Fruit fly (Drosophila melanogaster) whole organism, embryonic: ENCODE data around the gene PAN3.

Source experiments
- Atf-2 ChIP-seq: fragments of 200-800 bp; sonication (Bioruptor generic); optimal IDR thresholded peaks from 2 replicates; lab custom pipeline; 2016; ENCODE audit warnings: missing biosample characterization, missing genetic modification characterization
- CG10209 ChIP-seq: fragments of 200-800 bp; sonication (Bioruptor generic); optimal IDR thresholded peaks from 3 replicates; lab custom pipeline; 2017; ENCODE audit warnings: missing biosample characterization, mild to moderate bottlenecking, missing genetic modification characterization, missing genetic modification reagents
- CG1024 ChIP-seq: fragments of 200-800 bp; sonication (Bioruptor generic); IDR thresholded peaks from 2 replicates; pipeline ENCODE4 v1.3.6; 2022; ENCODE audit warnings: missing biosample characterization, missing genetic modification characterization
- CG10366 ChIP-seq: fragments of 200-800 bp; sonication (Bioruptor generic); IDR thresholded peaks from 2 replicates; pipeline ENCODE4 v1.3.6; 2022; ENCODE audit warnings: missing biosample characterization, missing genetic modification characterization
- CG11085 ChIP-seq: fragments of 200-800 bp; sonication (Bioruptor generic); IDR thresholded peaks from 2 replicates; pipeline ENCODE4 v1.3.6; 2022; ENCODE audit warnings: missing biosample characterization, missing genetic modification characterization
- CG11560 ChIP-seq: fragments of 200-800 bp; sonication (Bioruptor generic); IDR thresholded peaks from 3 replicates; pipeline ENCODE4 v1.3.6; 2022; ENCODE audit warnings: missing biosample characterization, missing genetic modification characterization
- CG1233 ChIP-seq: fragments of 200-800 bp; sonication (Bioruptor generic); optimal IDR thresholded peaks from 4 replicates; lab custom pipeline; 2018; ENCODE audit warnings: missing biosample characterization, mild to moderate bottlenecking, missing genetic modification characterization
- CG16863 ChIP-seq: fragments of 200-800 bp; sonication (Bioruptor generic); optimal IDR thresholded peaks from 3 replicates; lab custom pipeline; 2016; ENCODE audit warnings: missing biosample characterization, missing genetic modification characterization
- CG1792 ChIP-seq: fragments of 200-800 bp; sonication (Bioruptor generic); optimal IDR thresholded peaks from 2 replicates; lab custom pipeline; 2016; ENCODE audit warnings: missing biosample characterization, missing genetic modification characterization
- CG2875 ChIP-seq: fragments of 200-800 bp; sonication (Bioruptor generic); optimal IDR thresholded peaks from 2 replicates; lab custom pipeline; 2017; ENCODE audit warnings: missing biosample characterization, mild to moderate bottlenecking, missing genetic modification characterization, missing genetic modification reagents
- CG3281 ChIP-seq: fragments of 200-800 bp; sonication (Bioruptor generic); optimal IDR thresholded peaks from 3 replicates; lab custom pipeline; 2017; ENCODE audit warnings: missing biosample characterization, mild to moderate bottlenecking, missing genetic modification characterization
- CG3726 ChIP-seq: fragments of 200-800 bp; sonication (Bioruptor generic); IDR thresholded peaks from 3 replicates; pipeline ENCODE4, ENCODE4 v1.3.6; 2022; ENCODE audit warnings: missing biosample characterization, missing genetic modification characterization
- CG3838 ChIP-seq: fragments of 200-800 bp; sonication (Bioruptor generic); optimal IDR thresholded peaks from 3 replicates; lab custom pipeline; 2016; ENCODE audit warnings: missing biosample characterization, missing genetic modification characterization
- CG42726 ChIP-seq: fragments of 200-800 bp; sonication (Bioruptor generic); IDR thresholded peaks from 2 replicates; pipeline ENCODE4 v1.3.6; 2022; ENCODE audit warnings: missing biosample characterization, missing genetic modification characterization; ENCODE audit not compliant: partially characterized antibody
- CG7786 ChIP-seq: fragments of 200-800 bp; sonication (Bioruptor generic); optimal IDR thresholded peaks from 2 replicates; lab custom pipeline; 2016; ENCODE audit warnings: missing biosample characterization, missing genetic modification characterization
- CG7963 ChIP-seq: fragments of 200-800 bp; sonication (Bioruptor generic); IDR thresholded peaks from 3 replicates; pipeline ENCODE4 v1.3.6; 2022; ENCODE audit warnings: missing biosample characterization, missing genetic modification characterization; ENCODE audit not compliant: partially characterized antibody
- CG8359 ChIP-seq: fragments of 200-800 bp; sonication (Bioruptor generic); optimal IDR thresholded peaks from 2 replicates; lab custom pipeline; 2017; ENCODE audit warnings: missing biosample characterization, mild to moderate bottlenecking, missing genetic modification characterization, borderline replicate concordance
- CG8388 ChIP-seq: fragments of 200-800 bp; sonication (Bioruptor generic); optimal IDR thresholded peaks from 2 replicates; lab custom pipeline; 2019; ENCODE audit warnings: missing biosample characterization, mild to moderate bottlenecking, missing genetic modification characterization, moderate library complexity
- CG9437 ChIP-seq: fragments of 200-800 bp; sonication (Bioruptor generic); optimal IDR thresholded peaks from 2 replicates; lab custom pipeline; 2018; ENCODE audit warnings: missing biosample characterization, mild to moderate bottlenecking, missing genetic modification characterization
- CG9727 ChIP-seq: fragments of 200-800 bp; sonication (Bioruptor generic); optimal IDR thresholded peaks from 3 replicates; lab custom pipeline; 2017; ENCODE audit warnings: missing biosample characterization, mild to moderate bottlenecking, missing genetic modification characterization
- CG9876 ChIP-seq: fragments of 200-800 bp; sonication (Bioruptor generic); optimal IDR thresholded peaks from 2 replicates; lab custom pipeline; 2016; ENCODE audit warnings: missing biosample characterization, missing genetic modification characterization
- D19A ChIP-seq: fragments of 200-800 bp; optimal IDR thresholded peaks from 3 replicates; lab custom pipeline; 2019; ENCODE audit warnings: missing biosample characterization, mild to moderate bottlenecking, missing genetic modification characterization, moderate library complexity
- Dp ChIP-seq: fragments of 200-800 bp; sonication (Bioruptor generic); optimal IDR thresholded peaks from 2 replicates; lab custom pipeline; 2018; ENCODE audit warnings: missing biosample characterization, mild to moderate bottlenecking, missing genetic modification characterization, moderate library complexity
- ERR ChIP-seq: fragments of 200-800 bp; sonication (Bioruptor generic); optimal IDR thresholded peaks from 2 replicates; lab custom pipeline; 2016; ENCODE audit warnings: missing biosample characterization, missing genetic modification characterization
- Fer1 ChIP-seq: fragments of 200-800 bp; sonication (Bioruptor generic); optimal IDR thresholded peaks from 2 replicates; lab custom pipeline; 2017; ENCODE audit warnings: missing biosample characterization, mild to moderate bottlenecking, missing genetic modification characterization
- Hr39 ChIP-seq: fragments of >200 bp; optimal IDR thresholded peaks from 2 replicates; lab custom pipeline; 2017
- MESR4 ChIP-seq: fragments of 200-800 bp; sonication (Bioruptor generic); optimal IDR thresholded peaks from 2 replicates; lab custom pipeline; 2018; ENCODE audit warnings: missing biosample characterization, mild to moderate bottlenecking, missing genetic modification characterization, moderate library complexity
- Mad ChIP-seq: fragments of 200-800 bp; sonication (Bioruptor generic); optimal IDR thresholded peaks from 2 replicates; lab custom pipeline; 2016; ENCODE audit warnings: missing biosample characterization, missing genetic modification characterization
- Max ChIP-seq: fragments of 200-800 bp; sonication (Bioruptor generic); optimal IDR thresholded peaks from 2 replicates; lab custom pipeline; 2016; ENCODE audit warnings: missing biosample characterization, mild to moderate bottlenecking, missing genetic modification characterization
- NC2β ChIP-seq: fragments of 200-800 bp; sonication (Bioruptor generic); optimal IDR thresholded peaks from 2 replicates; lab custom pipeline; 2016; ENCODE audit warnings: missing biosample characterization, missing genetic modification characterization
- Oaz ChIP-seq: fragments of 200-800 bp; sonication (Bioruptor generic); IDR thresholded peaks from 2 replicates; pipeline ENCODE4 v1.3.6; 2022; ENCODE audit warnings: missing biosample characterization, missing genetic modification characterization
- Optix ChIP-seq: fragments of 200-800 bp; sonication (Bioruptor generic); IDR thresholded peaks from 3 replicates; pipeline ENCODE4 v1.3.6; 2022; ENCODE audit warnings: missing biosample characterization, missing genetic modification characterization
- Side ChIP-seq: fragments of 200-800 bp; sonication (Bioruptor generic); optimal IDR thresholded peaks from 2 replicates; lab custom pipeline; 2016; ENCODE audit warnings: missing biosample characterization, missing genetic modification characterization
- Six4 ChIP-seq: fragments of 200-800 bp; sonication (Bioruptor generic); optimal IDR thresholded peaks from 2 replicates; lab custom pipeline; 2016; ENCODE audit warnings: missing biosample characterization, missing genetic modification characterization
- Tbp ChIP-seq: fragments of >200 bp; optimal IDR thresholded peaks from 2 replicates; lab custom pipeline; 2018; ENCODE audit warnings: missing biosample characterization, missing genetic modification characterization
- Xrp1 ChIP-seq: fragments of 200-800 bp; sonication (Bioruptor generic); IDR thresholded peaks from 2 replicates; pipeline ENCODE4 v1.3.6; 2022; ENCODE audit warnings: missing biosample characterization, missing genetic modification characterization
- chinmo ChIP-seq: fragments of 200-800 bp; sonication (Bioruptor generic); IDR thresholded peaks from 4 replicates; pipeline ENCODE4 v1.3.6; 2022; ENCODE audit warnings: missing biosample characterization, missing genetic modification characterization; ENCODE audit not compliant: partially characterized antibody
- da ChIP-seq: fragments of 200-800 bp; sonication (Bioruptor generic); optimal IDR thresholded peaks from 2 replicates; lab custom pipeline; 2016; ENCODE audit warnings: missing biosample characterization, missing genetic modification characterization
- dmrt99B ChIP-seq: fragments of 200-800 bp; sonication (Bioruptor generic); optimal IDR thresholded peaks from 2 replicates; lab custom pipeline; 2018; ENCODE audit warnings: missing biosample characterization, mild to moderate bottlenecking, missing genetic modification characterization, moderate library complexity
- ftz-f1 ChIP-seq: fragments of 200-800 bp; sonication (Bioruptor generic); optimal IDR thresholded peaks from 2 replicates; lab custom pipeline; 2016; ENCODE audit warnings: missing biosample characterization, missing genetic modification characterization
- ham ChIP-seq: fragments of 200-800 bp; sonication (Bioruptor generic); IDR thresholded peaks from 2 replicates; pipeline ENCODE4 v1.3.6; 2022; ENCODE audit warnings: missing biosample characterization, missing genetic modification characterization
- knrl ChIP-seq: fragments of 200-800 bp; sonication (Bioruptor generic); IDR thresholded peaks from 3 replicates; pipeline ENCODE4 v1.3.6; 2022; ENCODE audit warnings: missing biosample characterization, missing genetic modification characterization; ENCODE audit not compliant: partially characterized antibody
- otp ChIP-seq: fragments of 200-800 bp; sonication (Bioruptor generic); IDR thresholded peaks from 3 replicates; pipeline ENCODE4, ENCODE4 v1.3.6; 2022; ENCODE audit warnings: missing biosample characterization, missing genetic modification characterization
- pum ChIP-seq: fragments of 200-800 bp; sonication (Bioruptor generic); optimal IDR thresholded peaks from 2 replicates; lab custom pipeline; 2016; ENCODE audit warnings: missing biosample characterization, missing genetic modification characterization
- slou ChIP-seq: fragments of 200-800 bp; sonication (Bioruptor generic); optimal IDR thresholded peaks from 3 replicates; lab custom pipeline; 2016; ENCODE audit warnings: missing biosample characterization, missing genetic modification characterization
- so ChIP-seq: fragments of 200-800 bp; sonication (Bioruptor generic); IDR thresholded peaks from 3 replicates; pipeline ENCODE4 v1.3.6; 2022; ENCODE audit warnings: missing biosample characterization, missing genetic modification characterization
- sr ChIP-seq: fragments of 200-800 bp; sonication (Bioruptor generic); IDR thresholded peaks from 3 replicates; pipeline ENCODE4 v1.3.6; 2022; ENCODE audit warnings: missing biosample characterization, missing genetic modification characterization
- unpg ChIP-seq: fragments of 200-800 bp; sonication (Bioruptor generic); optimal IDR thresholded peaks from 3 replicates; lab custom pipeline; 2018; ENCODE audit warnings: missing biosample characterization, mild to moderate bottlenecking, missing genetic modification characterization, moderate library complexity
- wek ChIP-seq: fragments of 200-800 bp; sonication (Bioruptor generic); optimal IDR thresholded peaks from 3 replicates; lab custom pipeline; 2018; ENCODE audit warnings: missing biosample characterization, mild to moderate bottlenecking, missing genetic modification characterization, moderate library complexity

Gene PAN3

DNA sequence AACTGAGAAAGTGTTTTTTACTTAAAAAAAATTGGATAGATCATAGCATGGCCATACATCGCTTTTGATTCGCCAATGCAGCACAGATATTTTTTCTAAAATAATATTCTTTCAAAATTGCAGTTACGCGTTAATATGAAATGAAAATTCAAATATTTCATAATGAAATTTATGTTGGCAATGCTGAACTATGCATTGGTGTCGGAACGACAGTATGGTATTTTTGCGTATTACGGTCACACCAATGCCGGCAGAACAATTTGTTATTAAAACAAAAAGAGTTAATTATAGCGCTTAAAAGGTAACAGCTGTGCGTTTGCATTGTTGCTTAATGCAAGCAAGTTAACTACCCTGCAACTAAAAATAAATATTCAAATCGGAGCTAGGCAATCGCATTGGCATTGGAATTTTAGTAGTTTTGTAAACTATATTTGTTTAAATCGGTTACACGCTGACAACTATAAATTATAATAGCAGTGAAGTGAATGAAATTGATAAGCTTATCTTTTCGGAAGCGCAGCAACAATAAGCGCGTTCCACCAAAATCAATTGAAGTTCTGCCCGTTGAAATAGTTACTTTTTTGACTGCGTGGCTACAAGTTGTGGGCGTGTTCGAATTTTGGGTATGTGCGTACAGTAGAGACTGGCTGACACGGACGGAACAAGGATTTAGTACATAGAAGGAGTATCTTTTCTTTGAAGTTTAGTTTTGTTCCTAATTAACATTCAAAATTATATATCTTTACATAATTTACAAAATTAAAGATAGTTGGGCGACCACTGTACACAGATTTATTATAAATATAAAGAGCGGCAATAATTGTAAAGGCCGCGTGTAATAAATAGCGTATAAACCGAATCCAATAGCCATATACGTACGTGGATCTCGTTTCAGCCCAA, 28.5 kb upstream of the PAN3 start, which contains the start of gene Prx4 (continued):
- no peak for TF ChIP-seq CG42726 (GFP tag; lab: Robert Waterston, UW)
- peak; percentile 28 for TF ChIP-seq Mad (GFP tag; lab: Kevin White, UChicago)
- TF ChIP-seq Fer1 = peak; percentile 73
- no peak for TF ChIP-seq Atf-2
- TF ChIP-seq CG10209 (GFP tag; lab: Kevin White, UChicago) = peak; percentile 71
- no peak for TF ChIP-seq knrl (GFP tag; lab: Robert Waterston, UW)
- TF ChIP-seq CG7786 (GFP tag; lab: Kevin White, UChicago) = no peak
- TF ChIP-seq Dp (GFP tag; lab: Kevin White, UChicago) = peak; percentile 53
- TF ChIP-seq ham (GFP tag; lab: Robert Waterston, UW) = 0 out of 2 replicates have a peak, but pooled peaks have one; percentile 14
- peak; percentile 6 for TF ChIP-seq wek (GFP tag; lab: Kevin White, UChicago)
- peak; percentile 84 for TF ChIP-seq unpg (GFP tag; lab: Kevin White, UChicago)
- TF ChIP-seq MESR4 = peak; percentile 20
- no peak for TF ChIP-seq ERR
- no peak for TF ChIP-seq CG9876 (GFP tag; lab: Kevin White, UChicago)
- TF ChIP-seq CG8388 (GFP tag; lab: Kevin White, UChicago) = peak; percentile 74
- no peak for TF ChIP-seq slou (GFP tag; lab: Kevin White, UChicago)
- TF ChIP-seq Side (GFP tag; lab: Kevin White, UChicago) = no peak
- no peak for TF ChIP-seq CG16863 (GFP tag; lab: Kevin White, UChicago)
- TF ChIP-seq Oaz (GFP tag; lab: Robert Waterston, UW) = peak; percentile 40; the same call in 1 of the 2 replicates
- no peak for TF ChIP-seq Tbp (GFP tag; lab: Kevin White, UChicago)
- no peak for TF ChIP-seq CG3838 (GFP tag; lab: Kevin White, UChicago)
- TF ChIP-seq dmrt99B (tag; lab: Kevin White, UChicago) = peak; percentile 87
- no peak for TF ChIP-seq chinmo (GFP tag; lab: Robert Waterston, UW)
- TF ChIP-seq pum (GFP tag; lab: Kevin White, UChicago) = peak; percentile 54
- peak; percentile 54; the same call in 2 of the 3 replicates for TF ChIP-seq CG11560 (tag; lab: Robert Waterston, UW)
- TF ChIP-seq CG9727 (GFP tag; lab: Kevin White, UChicago) = peak; percentile 68
- no peak for TF ChIP-seq NC2β
- peak; percentile 61; the same call in 1 of the 3 replicates for TF ChIP-seq sr
- TF ChIP-seq D19A = peak; percentile 63
- peak; percentile 85 for TF ChIP-seq Xrp1 (GFP tag; lab: Robert Waterston, UW)
- peak; percentile 31 for TF ChIP-seq CG9437 (GFP tag; lab: Kevin White, UChicago)
- TF ChIP-seq CG1792 (GFP tag; lab: Kevin White, UChicago) = no peak
- TF ChIP-seq CG8359 (GFP tag; lab: Kevin White, UChicago) = no peak
- TF ChIP-seq Optix = peak; percentile 59; the same call in 2 of the 3 replicates
- TF ChIP-seq da (GFP tag; lab: Kevin White, UChicago) = no peak
- TF ChIP-seq otp (GFP tag; lab: Robert Waterston, UW) = peak; percentile 59; the same call in 1 of the 3 replicates
- no peak for TF ChIP-seq Hr39 (lab: Kevin White, UChicago)
- peak; percentile 72 for TF ChIP-seq CG1233 (GFP tag; lab: Kevin White, UChicago)
- no peak for TF ChIP-seq CG7963
- TF ChIP-seq so = peak; percentile 76
- TF ChIP-seq Six4 = peak; percentile 66
- peak; percentile 54 for TF ChIP-seq CG3281
- TF ChIP-seq CG1024 (GFP tag; lab: Robert Waterston, UW) = peak; percentile 60; the same call in 1 of the 2 replicates
- peak; percentile 50; the same call in 1 of the 2 replicates for TF ChIP-seq CG11085 (GFP tag; lab: Robert Waterston, UW)
- TF ChIP-seq CG3726 (GFP tag; lab: Robert Waterston, UW) = peak; percentile 71; the same call in 2 of the 3 replicates
- peak; percentile 65 for TF ChIP-seq CG2875
- TF ChIP-seq ftz-f1 (GFP tag; lab: Kevin White, UChicago) = no peak
- no peak for TF ChIP-seq Max (GFP tag; lab: Kevin White, UChicago)
- TF ChIP-seq CG10366 (GFP tag; lab: Robert Waterston, UW) = peak; percentile 81
